Fruit fly (Drosophila melanogaster): ENCODE data around the gene CG2617.

dm6 chr2L:20645394-20645869 lies 36.7 kb upstream of the CG2617 start, which contains the start of the genes phr6-4 and CG2608:
- TF ChIP-seq Dll (optimal IDR thresholded peaks at IDR 0.05) = no peak
- TF ChIP-seq pan (optimal IDR thresholded peaks at IDR 0.05) = no peak

Data from whole organism.